Worm (Caenorhabditis elegans): Measurements from ENCODE around the gene B0034.7.
A peak's percentile ranks its signal among the peaks of the same experiment; 100 is the strongest.

B0034.7 gene

ce11 chrII:5961317-5961716 is at the start of gene B0034.7:
B0034.7 (plus strand) TSS chrII:5961617.
- TF ChIP-seq mdl-1 (tag; optimal IDR thresholded peaks at IDR 0.05) (no peak), blmp-1 (tag; optimal IDR thresholded peaks at IDR 0.05) (no peak), F16B12.6 (tag; optimal IDR thresholded peaks at IDR 0.05) (no peak), unc-130 (tag; optimal IDR thresholded peaks at IDR 0.05) (no peak), pag-3 (tag; optimal IDR thresholded peaks at IDR 0.05; ENCODE audit: borderline replicate concordance, insufficient read depth) (no peak)

ce11 chrII:5911939-5912523 is 49.4 kb upstream of the B0034.7 start:
- TF ChIP-seq fkh-4 (tag; optimal IDR thresholded peaks at IDR 0.05; ENCODE audit: borderline replicate concordance) (no peak), sox-4 (tag; optimal IDR thresholded peaks at IDR 0.05) (no peak), jun-1 (tag; optimal IDR thresholded peaks at IDR 0.05) (peak; percentile 7), nhr-85 (tag) (no peak), nhr-76 (tag; optimal IDR thresholded peaks at IDR 0.05) (no peak), mdl-1 (tag; optimal IDR thresholded peaks at IDR 0.05) (no peak), pax-3 (tag; optimal IDR thresholded peaks at IDR 0.05) (no peak), dpl-1 (GFP tag; optimal IDR thresholded peaks at IDR 0.05) (no peak), lin-35 (GFP tag; optimal IDR thresholded peaks at IDR 0.05) (peak in 1 of 2 experiments; percentile 36), ceh-8 (GFP tag; optimal IDR thresholded peaks at IDR 0.05) (no peak), lin-13 (GFP tag; optimal IDR thresholded peaks at IDR 0.05) (no peak), elt-2 (tag; optimal IDR thresholded peaks at IDR 0.05) (peak; percentile 71), lin-15B (tag; optimal IDR thresholded peaks at IDR 0.05) (no peak), pqm-1 (tag; optimal IDR thresholded peaks at IDR 0.05) (peak; percentile 91), ztf-4 (tag; optimal IDR thresholded peaks at IDR 0.05) (no peak), unc-130 (tag; optimal IDR thresholded peaks at IDR 0.05) (no peak), Y116A8C.19 (tag; optimal IDR thresholded peaks at IDR 0.05; ENCODE audit: borderline replicate concordance) (no peak), snpc-4 (tag; optimal IDR thresholded peaks at IDR 0.05) (no peak), egl-13 (tag; optimal IDR thresholded peaks at IDR 0.05) (no peak), sptf-1 (tag; optimal IDR thresholded peaks at IDR 0.05) (no peak), blmp-1 (tag; optimal IDR thresholded peaks at IDR 0.05) (no peak), mab-9 (GFP tag; IDR thresholded peaks at IDR 0.05) (no peak), fkh-10 (GFP tag; optimal IDR thresholded peaks at IDR 0.05) (no peak), ceh-63 (GFP tag; optimal IDR thresholded peaks at IDR 0.05) (no peak), swsn-7 (tag; optimal IDR thresholded peaks at IDR 0.05) (no peak), nhr-11 (tag; optimal IDR thresholded peaks at IDR 0.05) (no peak), nhr-84 (tag; optimal IDR thresholded peaks at IDR 0.05) (no peak), ces-1 (GFP tag; optimal IDR thresholded peaks at IDR 0.05) (no peak), nhr-90 (tag; optimal IDR thresholded peaks at IDR 0.05; ENCODE audit: poor library complexity) (no peak), ceh-82 (tag; optimal IDR thresholded peaks at IDR 0.05) (no peak), isw-1 (GFP tag; IDR thresholded peaks at IDR 0.05) (no peak), fos-1 (tag; optimal IDR thresholded peaks at IDR 0.05) (no peak), F16B12.6 (tag; optimal IDR thresholded peaks at IDR 0.05) (no peak), irx-1 (tag; optimal IDR thresholded peaks at IDR 0.05) (no peak), ama-1 (optimal IDR thresholded peaks at IDR 0.05) (no peak), lir-3 (tag; optimal IDR thresholded peaks at IDR 0.05; ENCODE audit: poor library complexity) (no peak), efl-3 (GFP tag; optimal IDR thresholded peaks at IDR 0.05) (no peak), ceh-90 (tag; optimal IDR thresholded peaks at IDR 0.05) (no peak), nhr-237 (tag; optimal IDR thresholded peaks at IDR 0.05) (no peak), fkh-8 (tag; optimal IDR thresholded peaks at IDR 0.05) (no peak), snu-23 (GFP tag; optimal IDR thresholded peaks at IDR 0.05) (no peak), lin-39 (tag; optimal IDR thresholded peaks at IDR 0.05) (no peak), pag-3 (tag; optimal IDR thresholded peaks at IDR 0.05; ENCODE audit: borderline replicate concordance, insufficient read depth) (no peak), tbx-2 (tag; optimal IDR thresholded peaks at IDR 0.05) (no peak), grh-1 (GFP tag; IDR thresholded peaks at IDR 0.05) (no peak), ztf-11 (tag; optimal IDR thresholded peaks at IDR 0.05) (no peak), aly-2 (tag; optimal IDR thresholded peaks at IDR 0.05) (no peak), nhr-77 (tag; optimal IDR thresholded peaks at IDR 0.05) (peak; percentile 54), nhr-20 (tag; optimal IDR thresholded peaks at IDR 0.05) (no peak), xbp-1 (tag; optimal IDR thresholded peaks at IDR 0.05) (no peak)
